Worm (Caenorhabditis elegans) whole organism, L4 larva: ENCODE results near the gene tric-1B.2.

ENCODE experiments used
- madf-9 ChIP-seq: fragments of 200-800 bp; sonication (Bioruptor generic); conservative IDR thresholded peaks from 2 replicates; pipeline ENCODE4 v1.3.6; 2022; ENCODE audit warnings: missing genetic modification reagents, missing genetic modification characterization, missing compliant biosample characterization
- unc-130 ChIP-seq: sonication (generic microtip); optimal IDR thresholded peaks from 2 replicates; lab custom pipeline; 2016; ENCODE audit warnings: missing genetic modification reagents, missing genetic modification characterization, missing compliant biosample characterization

DNA sequence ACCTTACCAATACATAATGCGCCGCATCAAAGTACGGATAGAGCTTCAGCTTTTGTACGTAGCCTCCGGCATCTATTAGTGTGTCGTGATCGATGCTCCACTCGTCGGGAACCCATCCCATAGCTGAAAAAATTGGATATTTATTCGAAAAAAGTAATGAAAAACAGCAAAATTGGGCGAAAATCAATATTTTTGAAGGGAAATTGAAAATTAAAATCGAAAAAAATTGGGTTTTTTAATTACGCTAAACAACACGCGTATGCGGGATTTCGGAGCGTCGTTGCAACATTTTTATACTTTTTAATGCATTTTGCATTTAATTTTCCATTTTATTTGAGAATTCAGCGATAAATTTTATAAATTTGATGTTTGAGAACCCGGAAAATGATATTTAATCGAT is at the start of gene tric-1B.2, which contains the start of gene Y57A10A.29:
- TF ChIP-seq madf-9 (GFP tag; lab: Robert Waterston, UW), result no peak
- TF ChIP-seq unc-130 (GFP tag; lab: Kevin White, UChicago), result no peak
